Fruit fly (Drosophila melanogaster): ENCODE measurements around the gene ntc.
A peak's percentile ranks its signal among the peaks of the same experiment; 100 is the strongest.

ntc gene

DNA sequence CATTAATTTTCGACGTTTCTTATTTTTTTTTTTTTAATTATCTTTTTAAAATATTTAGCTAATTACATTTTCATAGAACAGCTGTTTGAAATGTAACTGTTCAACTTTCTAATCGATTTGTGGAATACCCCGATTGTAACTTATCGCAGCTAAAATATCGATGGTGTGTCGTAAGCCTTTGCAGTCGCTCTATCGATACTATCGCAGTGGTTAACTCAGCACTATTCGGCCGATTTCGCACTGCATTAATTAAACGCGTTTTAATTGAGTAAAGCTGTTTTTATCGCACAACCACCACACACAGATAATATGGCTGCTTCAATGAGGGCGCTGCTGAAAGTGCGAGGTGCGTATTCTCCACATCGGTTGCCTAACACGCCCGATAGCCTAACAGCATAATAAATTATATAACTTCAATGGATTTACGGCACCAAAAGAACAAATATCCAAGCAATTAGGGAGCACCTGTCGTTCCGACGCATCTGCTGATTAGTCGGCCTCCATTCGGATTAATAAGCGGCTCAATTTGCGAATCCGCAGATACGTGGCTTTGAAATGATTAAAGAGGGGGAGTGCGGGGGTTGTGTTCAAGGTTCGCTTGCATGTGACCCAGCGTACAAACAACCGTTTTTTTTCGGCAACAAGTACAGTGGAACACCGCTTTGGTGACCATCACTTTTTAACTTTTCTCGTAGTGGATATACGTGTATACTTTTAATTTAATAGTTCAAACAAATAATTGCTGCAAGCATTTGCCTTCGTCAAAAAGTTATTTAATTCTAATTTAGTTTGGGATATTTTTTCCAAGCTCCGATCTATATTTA lies 8.0 kb upstream of the ntc start, which contains the start of gene Scsalpha1 (continued):
- TF ChIP-seq CG11093 (GFP tag; IDR thresholded peaks at IDR 0.05) (no peak), stc (GFP tag; IDR thresholded peaks at IDR 0.05) (no peak), Stat92E (GFP tag; optimal IDR thresholded peaks at IDR 0.05) (peak in 1 of 3 experiments; percentile 58), kah (GFP tag; optimal IDR thresholded peaks at IDR 0.05) (no peak), Hr39 (optimal IDR thresholded peaks at IDR 0.05) (no peak), CG30020 (tag; optimal IDR thresholded peaks at IDR 0.05) (peak; percentile 40), CG6272 (GFP tag; IDR thresholded peaks at IDR 0.05) (peak; percentile 65), wek (GFP tag; optimal IDR thresholded peaks at IDR 0.05) (peak; percentile 97), amos (GFP tag; IDR thresholded peaks at IDR 0.05; ENCODE audit: partially characterized antibody) (peak; percentile 100), CG31224 (GFP tag; IDR thresholded peaks at IDR 0.05) (no peak), crol (GFP tag; IDR thresholded peaks at IDR 0.05) (peak; percentile 94), pnt (GFP tag; optimal IDR thresholded peaks at IDR 0.05) (no peak), Ssrp (tag; optimal IDR thresholded peaks at IDR 0.05) (peak; percentile 3), CG1602 (GFP tag; optimal IDR thresholded peaks at IDR 0.05) (peak; percentile 22), CG8765 (GFP tag; IDR thresholded peaks at IDR 0.05) (peak; percentile 45; the same call in 1 of the 2 replicates), Camta (GFP tag; optimal IDR thresholded peaks at IDR 0.05) (no peak), CG11723 (GFP tag; optimal IDR thresholded peaks at IDR 0.05) (no peak), ERR (GFP tag; optimal IDR thresholded peaks at IDR 0.05) (no peak), Sin3A (optimal IDR thresholded peaks at IDR 0.05) (peak; percentile 71), Mrtf (GFP tag; IDR thresholded peaks at IDR 0.05) (no peak), CG2116 (GFP tag; optimal IDR thresholded peaks at IDR 0.05) (peak; percentile 87), bigmax (GFP tag; optimal IDR thresholded peaks at IDR 0.05) (no peak), Dip3 (GFP tag; optimal IDR thresholded peaks at IDR 0.05) (peak; percentile 7), mld (GFP tag; IDR thresholded peaks at IDR 0.05; ENCODE audit: partially characterized antibody) (peak; percentile 100), CG10431 (GFP tag; optimal IDR thresholded peaks at IDR 0.05) (no peak), CG8924 (tag; optimal IDR thresholded peaks at IDR 0.05) (peak; percentile 20), CG6791 (GFP tag; IDR thresholded peaks at IDR 0.05; ENCODE audit: partially characterized antibody) (peak; percentile 100), esg (GFP tag; conservative IDR thresholded peaks at IDR 0.05) (0 out of 2 replicates have a peak, but pooled peaks have one; percentile 10), tx (GFP tag; optimal IDR thresholded peaks at IDR 0.05) (peak; percentile 22), Awh (GFP tag; IDR thresholded peaks at IDR 0.05) (peak; percentile 53; the same call in 1 of the 2 replicates), CG34376 (GFP tag; optimal IDR thresholded peaks at IDR 0.05) (peak; percentile 15), CG17385 (GFP tag; optimal IDR thresholded peaks at IDR 0.05) (peak; percentile 46), chinmo (GFP tag; IDR thresholded peaks at IDR 0.05; ENCODE audit: partially characterized antibody) (peak; percentile 99), insv (GFP tag; optimal IDR thresholded peaks at IDR 0.05) (no peak), kni (GFP tag; optimal IDR thresholded peaks at IDR 0.05) (peak; percentile 15), CG12942 (GFP tag; optimal IDR thresholded peaks at IDR 0.05) (peak; percentile 25), pb (GFP tag; optimal IDR thresholded peaks at IDR 0.05) (peak; percentile 15), fd96Cb (tag; optimal IDR thresholded peaks at IDR 0.05) (peak; percentile 16), ssp (GFP tag; IDR thresholded peaks at IDR 0.05) (peak; percentile 59), sug (tag; optimal IDR thresholded peaks at IDR 0.05) (peak; percentile 46), HLH3B (GFP tag; IDR thresholded peaks at IDR 0.05) (peak; percentile 54; the same call in 1 of the 2 replicates), Hr78 (GFP tag; optimal IDR thresholded peaks at IDR 0.05) (peak in 1 of 2 experiments; percentile 83), cato (GFP tag; optimal IDR thresholded peaks at IDR 0.05; ENCODE audit: borderline replicate concordance) (no peak), CG7963 (GFP tag; IDR thresholded peaks at IDR 0.05; ENCODE audit: partially characterized antibody) (peak; percentile 100), CG6813 (GFP tag; optimal IDR thresholded peaks at IDR 0.05) (no peak), fd102C (GFP tag; optimal IDR thresholded peaks at IDR 0.05) (no peak), CG14710 (tag; optimal IDR thresholded peaks at IDR 0.05) (peak; percentile 47), Dek (tag; optimal IDR thresholded peaks at IDR 0.05) (peak; percentile 23)
